Worm (Caenorhabditis elegans) whole organism, L1 larva: ENCODE data around the gene mdt-21.

Experiments used
- C34B4.2 ChIP-seq: sonication (generic microtip); optimal IDR thresholded peaks from 2 replicates; lab custom pipeline; 2017; ENCODE audit warnings: mild to moderate bottlenecking, missing genetic modification characterization, missing compliant biosample characterization
- F16B12.6 ChIP-seq: fragments of 150-350 bp; optimal IDR thresholded peaks from 2 replicates; lab custom pipeline; 2014; ENCODE audit warnings: missing biosample characterization, missing genetic modification characterization
- Y116A8C.19 ChIP-seq: sonication (generic microtip); optimal IDR thresholded peaks from 2 replicates; lab custom pipeline; 2016; ENCODE audit warnings: missing compliant biosample characterization, missing genetic modification characterization, borderline replicate concordance
- alr-1 ChIP-seq: fragments of 200-800 bp; sonication (Bioruptor generic); optimal IDR thresholded peaks from 2 replicates; lab custom pipeline; 2018; ENCODE audit warnings: borderline replicate concordance, mild to moderate bottlenecking, missing genetic modification characterization, missing compliant biosample characterization
- aly-2 ChIP-seq: fragments of 150-350 bp; optimal IDR thresholded peaks from 2 replicates; lab custom pipeline; 2014; ENCODE audit warnings: missing biosample characterization, missing genetic modification characterization
- ama-1 ChIP-seq: fragments of 150-350 bp; optimal IDR thresholded peaks from 2 replicates; lab custom pipeline; 2014
- blmp-1 ChIP-seq: fragments of 150-350 bp; optimal IDR thresholded peaks from 2 replicates; lab custom pipeline; 2014; ENCODE audit warnings: missing biosample characterization, missing genetic modification characterization
- ceh-8 ChIP-seq: fragments of 200-800 bp; sonication (Bioruptor generic); optimal IDR thresholded peaks from 2 replicates; lab custom pipeline; 2018; ENCODE audit warnings: mild to moderate bottlenecking, missing genetic modification characterization, moderate library complexity, missing compliant biosample characterization
- ceh-82 ChIP-seq, 3 experiments: fragments of 150-350 bp in 1 of 3; sonication (generic microtip) in 2 of 3; optimal IDR thresholded peaks; 2 replicates each; lab custom pipeline; 2014 to 2017; ENCODE audit warnings: missing biosample characterization in 3 of 3, missing genetic modification characterization in 3 of 3
- dpl-1 ChIP-seq, 3 experiments: fragments of 150-350 bp in 2 of 3; sonication (generic microtip) in 1 of 3; optimal IDR thresholded peaks; 2 replicates each; lab custom pipeline; 2014 to 2017; ENCODE audit warnings: missing biosample characterization in 3 of 3, missing genetic modification characterization in 3 of 3, missing genetic modification reagents in 3 of 3
- dsc-1 ChIP-seq: sonication (generic microtip); optimal IDR thresholded peaks from 2 replicates; lab custom pipeline; 2016; ENCODE audit warnings: mild to moderate bottlenecking, missing genetic modification characterization, missing compliant biosample characterization
- efl-1 ChIP-seq, 4 experiments: fragments of 150-350 bp; optimal IDR thresholded peaks in 3 of 4; peaks in 1 of 4; 1 replicate in 1 of 4; 2 replicates in 3 of 4; lab custom pipeline; 2014; ENCODE audit warnings: missing biosample characterization in 2 of 4, missing genetic modification characterization in 2 of 4, missing genetic modification reagents in 2 of 4
- efl-3 ChIP-seq: fragments of 200-800 bp; sonication (Bioruptor generic); optimal IDR thresholded peaks from 2 replicates; lab custom pipeline; 2018; ENCODE audit warnings: mild to moderate bottlenecking, missing genetic modification characterization, missing compliant biosample characterization
- egl-13 ChIP-seq: sonication (generic microtip); optimal IDR thresholded peaks from 2 replicates; lab custom pipeline; 2016; ENCODE audit warnings: missing genotype, missing genetic modification reagents, missing genetic modification characterization, missing compliant biosample characterization
- egl-27 ChIP-seq, 2 experiments: fragments of 150-350 bp in 1 of 2; sonication (generic microtip); optimal IDR thresholded peaks; 3 replicates each; lab custom pipeline; 2017 to 2018; ENCODE audit warnings: missing biosample characterization in 2 of 2, missing genetic modification characterization in 2 of 2, missing genetic modification reagents in 2 of 2
- fkh-10 ChIP-seq: sonication (generic microtip); optimal IDR thresholded peaks from 2 replicates; lab custom pipeline; 2017; ENCODE audit warnings: missing biosample characterization, missing genetic modification reagents, missing genetic modification characterization
- fkh-8 ChIP-seq: sonication (generic microtip); optimal IDR thresholded peaks from 2 replicates; lab custom pipeline; 2016; ENCODE audit warnings: mild to moderate bottlenecking, missing genetic modification characterization, missing compliant biosample characterization
- grh-1 ChIP-seq: fragments of 200-800 bp; sonication (Bioruptor generic); IDR thresholded peaks from 2 replicates; pipeline ENCODE4 v1.3.6; 2022; ENCODE audit warnings: missing genetic modification reagents, missing genetic modification characterization, missing compliant biosample characterization
- hlh-17 ChIP-seq: fragments of 200-800 bp; sonication (Bioruptor generic); optimal IDR thresholded peaks from 2 replicates; lab custom pipeline; 2018; ENCODE audit warnings: missing genetic modification characterization, mild to moderate bottlenecking, missing compliant biosample characterization, moderate library complexity, borderline replicate concordance
- hlh-4 ChIP-seq: sonication (generic microtip); optimal IDR thresholded peaks from 2 replicates; lab custom pipeline; 2016; ENCODE audit warnings: mild to moderate bottlenecking, missing genetic modification characterization, missing compliant biosample characterization
- hpl-2 ChIP-seq: fragments of 150-350 bp; optimal IDR thresholded peaks from 2 replicates; lab custom pipeline; 2014; ENCODE audit warnings: missing biosample characterization, missing genetic modification reagents, missing genetic modification characterization
- jun-1 ChIP-seq: fragments of 150-350 bp; optimal IDR thresholded peaks from 2 replicates; lab custom pipeline; 2014; ENCODE audit warnings: missing biosample characterization, missing genetic modification reagents, missing genetic modification characterization
- lin-14 ChIP-seq: fragments of 200-800 bp; sonication (Bioruptor generic); optimal IDR thresholded peaks from 2 replicates; lab custom pipeline; 2018; ENCODE audit warnings: mild to moderate bottlenecking, missing genetic modification characterization, moderate library complexity, missing compliant biosample characterization
- lir-3 ChIP-seq: sonication (generic microtip); optimal IDR thresholded peaks from 2 replicates; lab custom pipeline; 2016; ENCODE audit warnings: mild to moderate bottlenecking, missing genetic modification characterization, moderate library complexity, missing compliant biosample characterization; ENCODE audit not compliant: poor library complexity
- lsy-2 ChIP-seq, 2 experiments: fragments of 150-350 bp; optimal IDR thresholded peaks; 2 replicates each; lab custom pipeline; 2014; ENCODE audit warnings: missing biosample characterization in 2 of 2, missing genetic modification characterization in 2 of 2
- mab-9 ChIP-seq: fragments of 200-800 bp; sonication (Bioruptor generic); IDR thresholded peaks from 2 replicates; pipeline ENCODE4 v1.3.6; 2022; ENCODE audit warnings: missing genetic modification reagents, missing genetic modification characterization, missing compliant biosample characterization
- mdl-1 ChIP-seq, 2 experiments: fragments of 150-350 bp; optimal IDR thresholded peaks; 2 replicates each; lab custom pipeline; 2014 to 2017; ENCODE audit warnings: missing biosample characterization in 2 of 2, missing genetic modification characterization in 2 of 2, inconsistent platforms in 1 of 2
- mep-1 ChIP-seq: fragments of 150-350 bp; optimal IDR thresholded peaks from 2 replicates; lab custom pipeline; 2014; ENCODE audit warnings: missing biosample characterization, missing genetic modification characterization
- nhr-28 ChIP-seq: fragments of 150-350 bp; optimal IDR thresholded peaks from 2 replicates; lab custom pipeline; 2014; ENCODE audit warnings: missing biosample characterization, missing genetic modification characterization
- nhr-47 ChIP-seq: sonication (generic microtip); optimal IDR thresholded peaks from 2 replicates; lab custom pipeline; 2016; ENCODE audit warnings: mild to moderate bottlenecking, missing genetic modification characterization, moderate library complexity, missing compliant biosample characterization
- nhr-77 ChIP-seq: fragments of 150-350 bp; optimal IDR thresholded peaks from 2 replicates; lab custom pipeline; 2014; ENCODE audit warnings: missing biosample characterization, missing genetic modification characterization
- nhr-84 ChIP-seq: sonication (generic microtip); optimal IDR thresholded peaks from 2 replicates; lab custom pipeline; 2017; ENCODE audit warnings: missing biosample characterization, missing genetic modification characterization
- nhr-85 ChIP-seq: sonication (generic microtip); peaks from one replicate; lab custom pipeline; 2016; ENCODE audit warnings: missing genetic modification characterization, inconsistent platforms, missing compliant biosample characterization
- nhr-90 ChIP-seq: sonication (generic microtip); optimal IDR thresholded peaks from 2 replicates; lab custom pipeline; 2016; ENCODE audit warnings: mild to moderate bottlenecking, missing genetic modification characterization, missing compliant biosample characterization; ENCODE audit not compliant: poor library complexity
- pqm-1 ChIP-seq: sonication (generic microtip); optimal IDR thresholded peaks from 3 replicates; lab custom pipeline; 2017; ENCODE audit warnings: missing biosample characterization, missing genetic modification characterization
- rnt-1 ChIP-seq: sonication (generic microtip); optimal IDR thresholded peaks from 2 replicates; lab custom pipeline; 2016; ENCODE audit warnings: mild to moderate bottlenecking, missing genetic modification characterization, moderate library complexity, missing compliant biosample characterization
- snu-23 ChIP-seq: sonication (generic microtip); optimal IDR thresholded peaks from 2 replicates; lab custom pipeline; 2016; ENCODE audit warnings: missing genetic modification characterization, missing compliant biosample characterization
- sox-4 ChIP-seq: sonication (generic microtip); optimal IDR thresholded peaks from 2 replicates; lab custom pipeline; 2016; ENCODE audit warnings: missing genetic modification characterization, missing compliant biosample characterization
- sptf-1 ChIP-seq: fragments of 150-350 bp; optimal IDR thresholded peaks from 2 replicates; lab custom pipeline; 2014; ENCODE audit warnings: missing biosample characterization, missing genetic modification characterization
- sup-37 ChIP-seq: fragments of 200-800 bp; sonication (Bioruptor generic); optimal IDR thresholded peaks from 2 replicates; lab custom pipeline; 2018; ENCODE audit warnings: mild to moderate bottlenecking, missing genetic modification characterization, missing compliant biosample characterization
- tbx-2 ChIP-seq: sonication (generic microtip); optimal IDR thresholded peaks from 2 replicates; lab custom pipeline; 2016; ENCODE audit warnings: missing genetic modification characterization, missing compliant biosample characterization
- tlp-1 ChIP-seq: fragments of 150-350 bp; optimal IDR thresholded peaks from 2 replicates; lab custom pipeline; 2014; ENCODE audit warnings: missing biosample characterization, missing genetic modification characterization
- unc-30 ChIP-seq: sonication (generic microtip); optimal IDR thresholded peaks from 2 replicates; lab custom pipeline; 2017; ENCODE audit warnings: missing biosample characterization, missing genetic modification characterization
- unc-62 ChIP-seq: fragments of 150-350 bp; optimal IDR thresholded peaks from 2 replicates; lab custom pipeline; 2014; ENCODE audit warnings: missing biosample characterization, missing genetic modification reagents, missing genetic modification characterization
- unc-98 ChIP-seq: fragments of 200-800 bp; sonication (Bioruptor generic); IDR thresholded peaks from 2 replicates; pipeline ENCODE4 v1.3.6; 2022; ENCODE audit warnings: missing genetic modification characterization, missing compliant biosample characterization
- vab-15 ChIP-seq: sonication (generic microtip); optimal IDR thresholded peaks from 2 replicates; lab custom pipeline; 2017; ENCODE audit warnings: missing genotype, mild to moderate bottlenecking, missing genetic modification characterization, missing compliant biosample characterization
- zag-1 ChIP-seq: fragments of 150-350 bp; optimal IDR thresholded peaks from 2 replicates; lab custom pipeline; 2014; ENCODE audit warnings: missing biosample characterization, missing genetic modification characterization
- ztf-11 ChIP-seq, 2 experiments: sonication (generic microtip); optimal IDR thresholded peaks; 2 replicates each; lab custom pipeline; 2016 to 2017; ENCODE audit warnings: missing genetic modification characterization in 2 of 2, missing biosample characterization in 1 of 2, missing compliant biosample characterization in 1 of 2

mdt-21 gene

DNA sequence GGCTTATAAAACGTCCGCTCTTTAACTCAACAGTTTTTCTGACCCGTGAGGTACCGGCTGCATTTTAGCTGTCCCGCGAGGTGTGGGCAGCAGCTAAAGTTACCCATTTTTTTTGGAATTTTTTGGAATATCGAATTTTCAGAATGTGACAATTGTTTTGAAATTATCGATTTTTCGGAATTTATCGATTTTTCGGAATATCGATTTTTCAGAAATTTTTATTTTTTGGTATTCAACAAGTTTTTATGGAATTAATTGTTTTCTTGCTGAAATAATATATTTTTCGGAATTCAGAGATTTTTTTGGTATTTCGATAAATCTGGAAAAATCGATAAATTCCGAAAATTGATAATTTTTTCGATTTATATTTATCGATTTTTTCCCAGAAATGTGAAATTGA lies 44.5 kb upstream of the mdt-21 start:
- TF ChIP-seq F16B12.6 (no peak), aly-2 (no peak), unc-98 (GFP tag; lab: Robert Waterston, UW) (no peak), nhr-84 (tag; lab: Kevin White, UChicago) (no peak), fkh-10 (no peak), mdl-1 (tag; optimal IDR thresholded peaks at IDR 0.05; lab: Kevin White, UChicago) (no peak), rnt-1 (tag; lab: Kevin White, UChicago) (no peak), tlp-1 (tag; lab: Kevin White, UChicago) (no peak), lin-14 (GFP tag; lab: Kevin White, UChicago) (no peak), lsy-2 (tag; optimal IDR thresholded peaks at IDR 0.05; lab: Kevin White, UChicago) (no peak), dsc-1 (tag; lab: Kevin White, UChicago) (no peak), Y116A8C.19 (tag; lab: Kevin White, UChicago) (no peak), pqm-1 (tag; lab: Kevin White, UChicago) (no peak), ceh-82 (tag; optimal IDR thresholded peaks at IDR 0.05; lab: Kevin White, UChicago) (no peak), hlh-4 (no peak), jun-1 (tag; lab: Kevin White, UChicago) (no peak)

DNA sequence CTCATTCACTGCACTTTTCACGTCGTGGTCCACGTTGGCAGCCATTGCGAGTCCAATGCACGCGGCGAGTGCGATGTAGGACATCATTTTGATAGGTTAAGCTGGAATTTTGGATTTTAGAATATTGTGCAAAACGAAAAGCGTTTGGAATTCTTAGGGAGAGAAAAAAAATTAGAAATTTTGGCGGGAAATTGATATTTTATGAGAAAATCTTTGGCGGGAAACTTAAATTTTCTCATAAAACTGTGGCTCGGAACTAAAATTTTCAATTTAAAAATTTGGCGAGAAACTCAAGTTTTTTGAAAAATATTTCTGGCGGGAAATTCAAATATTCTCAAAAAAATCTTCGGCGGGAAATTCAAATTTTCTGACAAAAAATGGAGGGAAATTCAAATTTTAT lies 39.9 kb upstream of the mdt-21 start, which contains the start of gene sup-1:
Gene sup-1, minus strand, starts transcription at position 101 of the 400 bp plus-strand sequence.
- TF ChIP-seq tlp-1 (tag; lab: Kevin White, UChicago) (no peak), efl-3 (GFP tag; lab: Kevin White, UChicago) (no peak), sox-4 (no peak), egl-13 (tag; lab: Kevin White, UChicago) (no peak), unc-98 (GFP tag; lab: Robert Waterston, UW) (no peak), unc-30 (tag; lab: Kevin White, UChicago) (no peak), nhr-84 (tag; lab: Kevin White, UChicago) (no peak), tbx-2 (tag; lab: Kevin White, UChicago) (no peak), vab-15 (no peak), snu-23 (GFP tag; lab: Kevin White, UChicago) (no peak), unc-62 (GFP tag; lab: Kevin White, UChicago) (no peak), grh-1 (GFP tag; lab: Robert Waterston, UW) (no peak), sptf-1 (tag; lab: Kevin White, UChicago) (no peak), ama-1 (lab: Kevin White, UChicago) (no peak)

DNA sequence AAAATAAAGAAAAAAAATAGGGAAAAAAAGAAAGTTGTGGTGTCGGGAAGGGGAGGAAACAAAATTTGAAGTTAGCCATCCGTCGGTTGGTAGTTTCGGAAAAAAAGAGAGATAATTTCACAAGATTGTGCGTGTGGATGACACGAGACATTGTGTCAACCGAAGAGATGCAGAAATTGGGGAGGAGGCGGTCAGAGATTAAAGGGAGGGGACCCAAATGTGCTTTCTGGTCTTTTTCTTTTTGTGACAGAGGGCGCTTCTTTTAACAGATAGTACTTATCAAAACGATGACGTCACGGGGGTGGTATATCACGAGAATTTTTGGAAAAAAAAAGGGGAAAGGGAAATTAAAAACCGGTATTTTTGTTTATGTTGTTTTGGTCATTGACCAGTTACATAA lies 38.9 kb upstream of the mdt-21 start:
- no peak for TF ChIP-seq ceh-8 (GFP tag; lab: Kevin White, UChicago)
- no peak for TF ChIP-seq mep-1
- TF ChIP-seq dpl-1 (GFP tag; optimal IDR thresholded peaks at IDR 0.05; lab: Kevin White, UChicago): peak; percentile 29 to 44 (median 29)
- TF ChIP-seq ztf-11 (tag; optimal IDR thresholded peaks at IDR 0.05; lab: Kevin White, UChicago): no peak
- TF ChIP-seq alr-1 (tag; lab: Kevin White, UChicago): no peak
- peak; percentile 52; the same call in 1 of the 2 replicates for TF ChIP-seq mab-9 (GFP tag; lab: Robert Waterston, UW)
- peak; percentile 76 for TF ChIP-seq grh-1 (GFP tag; lab: Robert Waterston, UW)
- no peak for TF ChIP-seq tlp-1 (tag; lab: Kevin White, UChicago)
- peak; percentile 85 for TF ChIP-seq nhr-85
- no peak for TF ChIP-seq hpl-2 (GFP tag; lab: Kevin White, UChicago)
- TF ChIP-seq nhr-77: no peak
- no peak for TF ChIP-seq C34B4.2 (tag; lab: Kevin White, UChicago)
- TF ChIP-seq egl-27 (tag; optimal IDR thresholded peaks at IDR 0.05; lab: Kevin White, UChicago): no peak
- no peak for TF ChIP-seq hlh-17
- no peak for TF ChIP-seq fkh-8 (tag; lab: Kevin White, UChicago)
- TF ChIP-seq blmp-1: peak; percentile 84
- TF ChIP-seq F16B12.6: no peak
- TF ChIP-seq sptf-1 (tag; lab: Kevin White, UChicago): no peak
- no peak for TF ChIP-seq lir-3 (tag; lab: Kevin White, UChicago)
- peak; percentile 38 for TF ChIP-seq nhr-47 (tag; lab: Kevin White, UChicago)
- peak; percentile 8 for TF ChIP-seq nhr-90 (tag; lab: Kevin White, UChicago)
- peak; percentile 28 for TF ChIP-seq zag-1 (tag; lab: Kevin White, UChicago)
- peak in 1 of 2 experiments; percentile 11 for TF ChIP-seq mdl-1 (tag; optimal IDR thresholded peaks at IDR 0.05; lab: Kevin White, UChicago)
- peak; percentile 43 to 48 for TF ChIP-seq efl-1 (optimal IDR thresholded peaks at IDR 0.05; lab: Kevin White, UChicago)
- peak; percentile 31 to 33 for TF ChIP-seq efl-1 (GFP tag; optimal IDR thresholded peaks at IDR 0.05 in 1 of 2; lab: Kevin White, UChicago)
- TF ChIP-seq sup-37 (GFP tag; lab: Kevin White, UChicago): no peak
- peak in 2 of 3 experiments; percentile 13 to 46 for TF ChIP-seq ceh-82 (tag; optimal IDR thresholded peaks at IDR 0.05; lab: Kevin White, UChicago)
- no peak for TF ChIP-seq nhr-28 (tag; lab: Kevin White, UChicago)
